Worm (Caenorhabditis elegans) whole organism, L3 larva: Measurements from ENCODE around the gene nxf-1.

Experiments used
- ama-1 ChIP-seq: fragments of 150-350 bp; optimal IDR thresholded peaks from 2 replicates; lab custom pipeline; 2018
- egl-27 ChIP-seq: sonication (generic microtip); optimal IDR thresholded peaks from 4 replicates; lab custom pipeline; 2017; ENCODE audit warnings: missing biosample characterization, missing genetic modification reagents, missing genetic modification characterization
- egl-5 ChIP-seq: fragments of 150-350 bp; optimal IDR thresholded peaks from 2 replicates; lab custom pipeline; 2017; ENCODE audit warnings: missing biosample characterization, missing genetic modification reagents, missing genetic modification characterization, inconsistent platforms
- elt-1 ChIP-seq: fragments of 150-350 bp; optimal IDR thresholded peaks from 2 replicates; lab custom pipeline; 2014; ENCODE audit warnings: missing biosample characterization, missing genetic modification characterization
- elt-3 ChIP-seq, 3 experiments: fragments of 150-350 bp in 1 of 3; sonication (generic microtip) in 2 of 3; optimal IDR thresholded peaks; 2 replicates in 2 of 3; 4 replicates in 1 of 3; lab custom pipeline; 2014 to 2017; ENCODE audit warnings: missing biosample characterization in 3 of 3, missing genetic modification characterization in 3 of 3
- fkh-10 ChIP-seq: sonication (generic microtip); optimal IDR thresholded peaks from 2 replicates; lab custom pipeline; 2017; ENCODE audit warnings: missing biosample characterization, missing genetic modification reagents, missing genetic modification characterization
- fkh-2 ChIP-seq: fragments of 150-350 bp; optimal IDR thresholded peaks from 2 replicates; lab custom pipeline; 2014; ENCODE audit warnings: missing biosample characterization, missing genetic modification reagents, missing genetic modification characterization
- jun-1 ChIP-seq: fragments of 150-350 bp; optimal IDR thresholded peaks from 2 replicates; lab custom pipeline; 2014; ENCODE audit warnings: missing biosample characterization, missing genetic modification reagents, missing genetic modification characterization
- lin-39 ChIP-seq: fragments of 150-350 bp; optimal IDR thresholded peaks from 2 replicates; lab custom pipeline; 2018; ENCODE audit warnings: missing biosample characterization, missing genetic modification reagents, missing genetic modification characterization
- nfya-1 ChIP-seq: sonication (generic microtip); optimal IDR thresholded peaks from 2 replicates; lab custom pipeline; 2017; ENCODE audit warnings: missing genetic modification characterization, mild to moderate bottlenecking, missing compliant biosample characterization, antibody characterized with exemption, moderate library complexity; ENCODE audit not compliant: insufficient read depth
- nhr-11 ChIP-seq: fragments of 150-350 bp; optimal IDR thresholded peaks from 2 replicates; lab custom pipeline; 2014; ENCODE audit warnings: missing biosample characterization, missing genetic modification characterization
- nhr-12 ChIP-seq: fragments of 150-350 bp; optimal IDR thresholded peaks from 2 replicates; lab custom pipeline; 2014; ENCODE audit warnings: missing biosample characterization, missing genetic modification characterization
- nhr-23 ChIP-seq: fragments of 150-350 bp; optimal IDR thresholded peaks from 2 replicates; lab custom pipeline; 2014; ENCODE audit warnings: missing biosample characterization, missing genetic modification reagents, missing genetic modification characterization
- nhr-237 ChIP-seq: fragments of 150-350 bp; optimal IDR thresholded peaks from 2 replicates; lab custom pipeline; 2014; ENCODE audit warnings: missing biosample characterization, missing genetic modification characterization
- nhr-67 ChIP-seq: fragments of 150-350 bp; optimal IDR thresholded peaks from 2 replicates; lab custom pipeline; 2014; ENCODE audit warnings: missing biosample characterization, missing genetic modification characterization
- sea-2 ChIP-seq: fragments of 150-350 bp; sonication (generic microtip); optimal IDR thresholded peaks from 4 replicates; lab custom pipeline; 2014; ENCODE audit warnings: missing biosample characterization, missing genetic modification reagents, missing genetic modification characterization
- tbx-2 ChIP-seq: sonication (generic microtip); optimal IDR thresholded peaks from 2 replicates; lab custom pipeline; 2016; ENCODE audit warnings: mild to moderate bottlenecking, missing genetic modification characterization, missing compliant biosample characterization
- ztf-11 ChIP-seq: fragments of 150-350 bp; optimal IDR thresholded peaks from 2 replicates; lab custom pipeline; 2014; ENCODE audit warnings: missing biosample characterization, missing genetic modification characterization

Gene nxf-1

DNA sequence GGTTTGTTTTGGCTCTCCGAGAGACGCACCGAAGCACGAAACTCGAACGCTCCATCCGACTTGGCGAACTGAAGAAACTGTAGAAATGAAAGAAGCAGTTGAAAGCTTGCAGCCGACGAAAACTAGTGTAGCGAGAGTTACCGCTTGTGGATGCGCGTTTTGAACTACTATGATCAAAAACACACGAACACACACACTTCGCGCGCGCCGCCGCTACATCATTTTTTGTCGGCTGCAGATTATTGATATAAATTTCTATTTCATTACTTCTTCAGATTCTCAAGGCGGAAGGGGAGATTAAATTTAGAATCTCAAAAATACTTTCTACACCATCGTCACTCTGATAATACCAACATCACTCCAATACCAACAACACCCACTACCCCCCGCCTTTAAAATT, 52.8 kb downstream of the nxf-1 start:
- TF ChIP-seq nhr-23 (tag; lab: Kevin White, UChicago) (no peak), nhr-11 (tag; lab: Kevin White, UChicago) (no peak), elt-3 (tag; optimal IDR thresholded peaks at IDR 0.05; lab: Kevin White, UChicago) (no peak), nhr-12 (tag; lab: Kevin White, UChicago) (no peak), jun-1 (no peak), fkh-2 (tag; lab: Kevin White, UChicago) (no peak), ama-1 (lab: Kevin White, UChicago) (no peak), nfya-1 (tag; lab: Kevin White, UChicago) (no peak), egl-27 (tag; lab: Kevin White, UChicago) (no peak), elt-1 (tag; lab: Kevin White, UChicago) (no peak), nhr-67 (tag; lab: Kevin White, UChicago) (no peak), sea-2 (GFP tag; lab: Kevin White, UChicago) (no peak), egl-5 (no peak), ztf-11 (no peak), fkh-10 (no peak), nhr-237 (tag; lab: Kevin White, UChicago) (no peak), tbx-2 (tag; lab: Kevin White, UChicago) (no peak), lin-39 (tag; lab: Kevin White, UChicago) (no peak)
